Fruit fly (Drosophila melanogaster): ENCODE measurements around the gene CG3706.

Gene CG3706

DNA sequence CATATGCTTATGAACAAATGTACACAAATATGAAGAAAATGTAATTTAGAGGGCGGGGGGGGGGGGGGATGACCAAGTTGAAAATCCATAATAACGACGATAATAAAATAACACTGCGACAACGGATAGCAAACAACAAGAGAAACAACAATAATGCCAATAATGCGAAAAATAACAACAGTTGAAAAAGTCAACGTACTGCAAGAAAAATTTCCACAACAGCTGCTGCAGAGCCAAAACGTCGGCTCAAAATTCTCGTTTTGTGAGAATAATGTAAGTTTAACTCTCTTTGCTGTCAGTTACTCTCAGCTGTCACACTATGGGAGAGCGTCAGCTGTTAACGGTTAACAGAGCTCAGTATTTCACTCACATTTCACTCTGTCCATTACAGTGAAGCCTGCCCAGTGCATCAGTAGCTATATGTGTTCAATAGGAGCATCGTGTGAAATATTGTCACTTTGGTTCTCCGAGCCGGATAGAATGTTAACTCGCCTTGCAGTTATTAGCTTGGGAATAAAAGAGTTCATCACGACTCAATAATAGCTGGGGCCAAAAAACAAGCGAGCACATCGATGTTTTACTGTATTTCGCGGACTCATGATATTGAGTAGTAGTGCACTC is 31.4 kb downstream of the CG3706 start (continued):
- TF ChIP-seq Bteb2 (GFP tag; optimal IDR thresholded peaks at IDR 0.05) (peak; percentile 62), pnt (GFP tag; optimal IDR thresholded peaks at IDR 0.05) (peak; percentile 82), klu (GFP tag; IDR thresholded peaks at IDR 0.05) (peak; percentile 44; the same call in 1 of the 2 replicates), wek (GFP tag; optimal IDR thresholded peaks at IDR 0.05) (peak; percentile 53), hth (optimal IDR thresholded peaks at IDR 0.05) (no peak), CG16813 (GFP tag; IDR thresholded peaks at IDR 0.05; ENCODE audit: partially characterized antibody) (no peak), CG3065 (GFP tag; optimal IDR thresholded peaks at IDR 0.05) (peak; percentile 22), CG17612 (GFP tag; IDR thresholded peaks at IDR 0.05) (peak; percentile 38; the same call in 1 of the 2 replicates), HmgD (GFP tag; optimal IDR thresholded peaks at IDR 0.05) (peak; percentile 53), maf-S (GFP tag; optimal IDR thresholded peaks at IDR 0.05) (peak; percentile 67), CG14667 (GFP tag; IDR thresholded peaks at IDR 0.05) (peak; percentile 37; the same call in 1 of the 2 replicates), CG12391 (tag; optimal IDR thresholded peaks at IDR 0.05) (peak; percentile 77), CG1233 (GFP tag; optimal IDR thresholded peaks at IDR 0.05) (peak; percentile 51), ap (GFP tag; IDR thresholded peaks at IDR 0.05) (peak; percentile 74), CG11504 (tag; optimal IDR thresholded peaks at IDR 0.05) (peak; percentile 85), Med (GFP tag) (peak; percentile 98), cato (GFP tag; optimal IDR thresholded peaks at IDR 0.05; ENCODE audit: borderline replicate concordance) (peak; percentile 60), CG5245 (GFP tag; optimal IDR thresholded peaks at IDR 0.05) (peak; percentile 43), Vsx1 (GFP tag; optimal IDR thresholded peaks at IDR 0.05) (peak; percentile 26), CG11085 (GFP tag; IDR thresholded peaks at IDR 0.05) (peak; percentile 61), Six4 (GFP tag; optimal IDR thresholded peaks at IDR 0.05) (peak; percentile 60), sens-2 (GFP tag; IDR thresholded peaks at IDR 0.05) (peak; percentile 53; the same call in 1 of the 2 replicates), Sry-δ (GFP tag; optimal IDR thresholded peaks at IDR 0.05) (peak; percentile 33), schlank (tag; optimal IDR thresholded peaks at IDR 0.05) (peak; percentile 47), bbx (GFP tag; IDR thresholded peaks at IDR 0.05; ENCODE audit: partially characterized antibody) (no peak), CG10565 (GFP tag; optimal IDR thresholded peaks at IDR 0.05) (no peak), Lpt (GFP tag; optimal IDR thresholded peaks at IDR 0.05) (no peak), gem (tag; optimal IDR thresholded peaks at IDR 0.05) (peak; percentile 86), CG12104 (GFP tag; optimal IDR thresholded peaks at IDR 0.05) (no peak), bowl (GFP tag; IDR thresholded peaks at IDR 0.05) (peak; percentile 30; the same call in 1 of the 2 replicates), cad (GFP tag; optimal IDR thresholded peaks at IDR 0.05) (no peak), Mrtf (GFP tag; IDR thresholded peaks at IDR 0.05) (peak; percentile 88), CG7556 (GFP tag; optimal IDR thresholded peaks at IDR 0.05) (peak; percentile 72), Bgb (GFP tag; IDR thresholded peaks at IDR 0.05; ENCODE audit: partially characterized antibody) (no peak), CG12769 (tag; optimal IDR thresholded peaks at IDR 0.05) (peak; percentile 90), CG1529 (GFP tag; optimal IDR thresholded peaks at IDR 0.05) (peak; percentile 50), CG13894 (tag; optimal IDR thresholded peaks at IDR 0.05) (peak; percentile 73), jigr1 (GFP tag; IDR thresholded peaks at IDR 0.05) (0 out of 3 replicates have a peak, but pooled peaks have one; percentile 48), Aef1 (GFP tag; IDR thresholded peaks at IDR 0.05) (peak; percentile 73), CG7928 (GFP tag; optimal IDR thresholded peaks at IDR 0.05) (no peak), BEAF-32 (GFP tag; optimal IDR thresholded peaks at IDR 0.05) (no peak), CG10543 (GFP tag; optimal IDR thresholded peaks at IDR 0.05) (peak; percentile 50), Hmx (GFP tag; optimal IDR thresholded peaks at IDR 0.05) (no peak), Neu2 (GFP tag; optimal IDR thresholded peaks at IDR 0.05; ENCODE audit: borderline replicate concordance) (no peak), CG12299 (tag; optimal IDR thresholded peaks at IDR 0.05) (peak; percentile 67), CG30020 (tag; optimal IDR thresholded peaks at IDR 0.05) (peak; percentile 5), tna (GFP tag; IDR thresholded peaks at IDR 0.05; ENCODE audit: partially characterized antibody) (no peak), sqz (GFP tag; optimal IDR thresholded peaks at IDR 0.05) (peak; percentile 51), CG2202 (tag; optimal IDR thresholded peaks at IDR 0.05) (peak; percentile 44), Fer3 (tag; optimal IDR thresholded peaks at IDR 0.05) (peak; percentile 79)

Data from whole organism, embryonic.